Worm (Caenorhabditis elegans): ENCODE results near the gene R10E4.9.

DNA sequence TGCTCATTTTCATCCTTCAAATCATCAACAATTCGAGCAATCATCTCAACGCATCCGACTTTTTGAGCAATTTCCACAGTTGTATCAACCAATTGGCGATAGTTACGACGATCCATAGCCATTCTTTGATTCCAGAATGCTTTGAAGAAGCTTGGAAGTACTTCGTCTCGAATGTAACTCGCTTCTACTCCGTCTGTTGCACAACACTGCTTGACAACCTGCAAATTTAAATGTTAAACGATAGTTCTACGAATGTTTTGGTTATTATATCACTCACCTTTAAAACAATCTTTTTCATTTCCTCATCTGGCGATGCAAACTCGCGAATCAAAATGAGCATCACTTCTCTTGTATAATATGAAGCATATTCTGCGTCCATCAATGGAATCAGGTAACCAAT is 36.3 kb downstream of the R10E4.9 start:
- no peak for TF ChIP-seq ztf-4 (tag; optimal IDR thresholded peaks at IDR 0.05)
- TF ChIP-seq sma-9 (GFP tag; optimal IDR thresholded peaks at IDR 0.05), result no peak
- no peak for TF ChIP-seq sma-9 (tag; optimal IDR thresholded peaks at IDR 0.05)
- TF ChIP-seq mdl-1 (tag; optimal IDR thresholded peaks at IDR 0.05), result no peak
- TF ChIP-seq C34F6.9 (tag; optimal IDR thresholded peaks at IDR 0.05), result no peak
- no peak for TF ChIP-seq lin-11 (tag; optimal IDR thresholded peaks at IDR 0.05)
- no peak for TF ChIP-seq nhr-6 (tag; optimal IDR thresholded peaks at IDR 0.05)
- TF ChIP-seq ceh-82 (tag; optimal IDR thresholded peaks at IDR 0.05), result no peak
- TF ChIP-seq unc-62 (GFP tag; optimal IDR thresholded peaks at IDR 0.05), result no peak

Measured in whole organism, L2 larva.